Fruit fly (Drosophila melanogaster) Kc167 (cell line): ENCODE data around the gene CG13796.

ENCODE experiments used
- Myc ChIP-seq: fragments of >200 bp; optimal IDR thresholded peaks from 2 replicates; lab custom pipeline; 2017; ENCODE audit warnings: missing external identifiers
- h ChIP-seq: fragments of >200 bp; optimal IDR thresholded peaks from 3 replicates; lab custom pipeline; 2018; ENCODE audit warnings: missing external identifiers
- insv ChIP-seq: fragments of >200 bp; optimal IDR thresholded peaks from 3 replicates; lab custom pipeline; 2018; ENCODE audit warnings: missing external identifiers

DNA sequence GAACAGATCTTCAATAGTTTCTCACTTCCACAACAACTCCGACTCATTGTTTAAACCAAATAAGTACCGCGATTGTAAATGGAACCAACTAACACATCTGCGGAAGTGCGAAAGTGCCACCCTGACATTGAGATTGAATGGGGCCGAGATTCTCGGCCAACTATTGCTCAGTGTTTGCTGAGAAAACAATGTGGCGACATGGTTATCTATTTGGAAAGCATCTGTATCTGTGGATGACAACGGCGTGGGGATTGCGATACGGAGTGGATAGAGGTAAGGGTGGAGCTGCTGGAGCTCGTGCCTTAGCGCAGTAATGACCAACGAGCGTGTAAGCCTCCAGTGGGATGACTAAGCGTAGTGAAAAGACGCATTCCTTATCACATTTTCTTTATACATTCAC, 42.8 kb upstream of the CG13796 start:
- TF ChIP-seq insv (lab: Kevin White, UChicago): no peak
- TF ChIP-seq h (lab: Kevin White, UChicago): no peak
- TF ChIP-seq Myc (lab: Kevin White, UChicago): no peak
